Worm (Caenorhabditis elegans) whole organism, L4 larva: ENCODE data around the gene F14F3.4.

Experiments
- F37D6.2 ChIP-seq: sonication (generic microtip); optimal IDR thresholded peaks from 2 replicates; lab custom pipeline; 2016; ENCODE audit warnings: mild to moderate bottlenecking, missing genetic modification characterization, missing compliant biosample characterization
- T26A8.4 ChIP-seq: fragments of 200-800 bp; sonication (Bioruptor generic); IDR thresholded peaks from 2 replicates; pipeline ENCODE4 v1.3.6; 2022; ENCODE audit warnings: missing genetic modification characterization, missing compliant biosample characterization
- Y48G9A.11 ChIP-seq: fragments of 200-800 bp; sonication (Bioruptor generic); IDR thresholded peaks from 2 replicates; pipeline ENCODE4 v1.3.6; 2022; ENCODE audit warnings: missing genetic modification reagents, missing genetic modification characterization, missing compliant biosample characterization
- aha-1 ChIP-seq: fragments of 150-350 bp; peaks from one replicate; lab custom pipeline; 2014; ENCODE audit warnings: missing biosample characterization, missing genetic modification characterization
- aly-2 ChIP-seq: sonication (generic microtip); optimal IDR thresholded peaks from 2 replicates; lab custom pipeline; 2018; ENCODE audit warnings: missing biosample characterization, missing genetic modification characterization
- arid-1 ChIP-seq: fragments of 200-800 bp; sonication (Bioruptor generic); conservative IDR thresholded peaks from 2 replicates; pipeline ENCODE4 v1.3.6; 2022; ENCODE audit warnings: missing genetic modification reagents, missing genetic modification characterization, missing compliant biosample characterization
- ceh-32 ChIP-seq: sonication (generic microtip); optimal IDR thresholded peaks from 2 replicates; lab custom pipeline; 2016; ENCODE audit warnings: mild to moderate bottlenecking, missing genetic modification characterization, missing compliant biosample characterization; ENCODE audit not compliant: poor library complexity
- ces-1 ChIP-seq: fragments of 150-350 bp; sonication (generic microtip); optimal IDR thresholded peaks from 4 replicates; lab custom pipeline; 2014; ENCODE audit warnings: missing biosample characterization, missing genetic modification reagents, missing genetic modification characterization
- daf-12 ChIP-seq: fragments of 150-350 bp; optimal IDR thresholded peaks from 2 replicates; lab custom pipeline; 2014; ENCODE audit warnings: missing biosample characterization, missing genetic modification reagents, missing genetic modification characterization
- daf-16 ChIP-seq, 3 experiments: sonication (generic microtip); optimal IDR thresholded peaks; 2 replicates each; lab custom pipeline; 2016 to 2017; ENCODE audit warnings: missing genetic modification characterization in 3 of 3, missing genetic modification reagents in 3 of 3, mild to moderate bottlenecking in 2 of 3, missing compliant biosample characterization in 2 of 3, missing biosample characterization in 1 of 3, moderate library complexity in 1 of 3
- dmd-9 ChIP-seq: fragments of 200-800 bp; sonication (Bioruptor generic); IDR thresholded peaks from 2 replicates; pipeline ENCODE4 v1.3.6; 2022; ENCODE audit warnings: missing genetic modification reagents, missing genetic modification characterization, missing compliant biosample characterization
- dpl-1 ChIP-seq: fragments of 150-350 bp; optimal IDR thresholded peaks from 2 replicates; lab custom pipeline; 2014; ENCODE audit warnings: missing biosample characterization, missing genetic modification reagents, missing genetic modification characterization
- duxl-1 ChIP-seq: sonication (generic microtip); optimal IDR thresholded peaks from 2 replicates; lab custom pipeline; 2016; ENCODE audit warnings: mild to moderate bottlenecking, missing genetic modification characterization, moderate library complexity, missing compliant biosample characterization; ENCODE audit not compliant: poor library complexity
- dve-1 ChIP-seq: sonication (generic microtip); optimal IDR thresholded peaks from 2 replicates; lab custom pipeline; 2017; ENCODE audit warnings: antibody characterized with exemption, mild to moderate bottlenecking, missing genetic modification characterization, missing compliant biosample characterization; ENCODE audit not compliant: insufficient read depth
- fkh-10 ChIP-seq: fragments of 150-350 bp; optimal IDR thresholded peaks from 2 replicates; lab custom pipeline; 2014; ENCODE audit warnings: missing biosample characterization, missing genetic modification reagents, missing genetic modification characterization
- hif-1 ChIP-seq, 2 experiments: sonication (generic microtip); optimal IDR thresholded peaks; 2 replicates each; lab custom pipeline; 2016 to 2017; ENCODE audit warnings: missing compliant biosample characterization in 2 of 2, missing genetic modification characterization in 2 of 2, missing genetic modification reagents in 2 of 2, missing genotype in 2 of 2, mild to moderate bottlenecking in 1 of 2
- hlh-11 ChIP-seq: fragments of 200-800 bp; sonication (Bioruptor generic); optimal IDR thresholded peaks from 2 replicates; lab custom pipeline; 2018; ENCODE audit warnings: mild to moderate bottlenecking, missing genetic modification characterization, missing compliant biosample characterization
- hlh-30 ChIP-seq: sonication (generic microtip); optimal IDR thresholded peaks from 2 replicates; lab custom pipeline; 2017; ENCODE audit warnings: antibody characterized with exemption, mild to moderate bottlenecking, missing genetic modification characterization, missing compliant biosample characterization; ENCODE audit not compliant: insufficient read depth
- hmg-1.1 ChIP-seq: fragments of 200-800 bp; sonication (Bioruptor generic); IDR thresholded peaks from 2 replicates; pipeline ENCODE4 v1.3.6; 2022; ENCODE audit warnings: missing genetic modification reagents, missing genetic modification characterization, missing compliant biosample characterization
- lin-29 ChIP-seq: fragments of 200-800 bp; sonication (Bioruptor generic); IDR thresholded peaks from 2 replicates; pipeline ENCODE4 v1.3.6; 2022; ENCODE audit warnings: missing genetic modification reagents, missing genetic modification characterization, missing compliant biosample characterization
- lin-38 ChIP-seq: fragments of 200-800 bp; sonication (Bioruptor generic); IDR thresholded peaks from 2 replicates; pipeline ENCODE4 v1.3.6; 2022; ENCODE audit warnings: missing genetic modification reagents, missing genetic modification characterization, missing compliant biosample characterization
- lir-3 ChIP-seq: sonication (generic microtip); optimal IDR thresholded peaks from 2 replicates; lab custom pipeline; 2016; ENCODE audit warnings: mild to moderate bottlenecking, missing genetic modification characterization, missing compliant biosample characterization
- mep-1 ChIP-seq: fragments of 150-350 bp; sonication (generic microtip); optimal IDR thresholded peaks from 3 replicates; lab custom pipeline; 2014; ENCODE audit warnings: missing biosample characterization, missing genetic modification characterization
- mes-2 ChIP-seq: sonication (generic microtip); optimal IDR thresholded peaks from 2 replicates; lab custom pipeline; 2016; ENCODE audit warnings: missing genotype, mild to moderate bottlenecking, missing genetic modification characterization, missing compliant biosample characterization; ENCODE audit not compliant: poor library complexity, severe bottlenecking
- mxl-2 ChIP-seq: fragments of 200-800 bp; sonication (Bioruptor generic); conservative IDR thresholded peaks from 2 replicates; pipeline ENCODE4 v1.3.6; 2022; ENCODE audit warnings: missing genetic modification reagents, missing genetic modification characterization, missing compliant biosample characterization
- mxl-3 ChIP-seq: fragments of 200-800 bp; sonication (Bioruptor generic); optimal IDR thresholded peaks from 2 replicates; lab custom pipeline; 2018; ENCODE audit warnings: mild to moderate bottlenecking, missing genetic modification characterization, missing compliant biosample characterization
- nhr-25 ChIP-seq: sonication (generic microtip); optimal IDR thresholded peaks from 2 replicates; lab custom pipeline; 2017; ENCODE audit warnings: missing genetic modification characterization, mild to moderate bottlenecking, missing compliant biosample characterization, antibody characterized with exemption, moderate library complexity, borderline replicate concordance; ENCODE audit not compliant: insufficient read depth
- nhr-48 ChIP-seq: sonication (generic microtip); optimal IDR thresholded peaks from 2 replicates; lab custom pipeline; 2016; ENCODE audit warnings: mild to moderate bottlenecking, missing genetic modification characterization, missing compliant biosample characterization
- nhr-6 ChIP-seq: fragments of 150-350 bp; optimal IDR thresholded peaks from 2 replicates; lab custom pipeline; 2014; ENCODE audit warnings: missing biosample characterization, missing genetic modification characterization
- php-3 ChIP-seq: fragments of 200-800 bp; sonication (Bioruptor generic); IDR thresholded peaks from 2 replicates; pipeline ENCODE4 v1.3.6; 2022; ENCODE audit warnings: missing genetic modification reagents, missing genetic modification characterization, missing compliant biosample characterization
- rbr-2 ChIP-seq: sonication (generic microtip); optimal IDR thresholded peaks from 2 replicates; lab custom pipeline; 2016; ENCODE audit warnings: missing genotype, missing genetic modification characterization, missing compliant biosample characterization
- sdz-12 ChIP-seq: fragments of 200-800 bp; sonication (Bioruptor generic); optimal IDR thresholded peaks from 2 replicates; lab custom pipeline; 2018; ENCODE audit warnings: mild to moderate bottlenecking, missing genetic modification characterization, missing compliant biosample characterization
- snpc-1.2 ChIP-seq: fragments of 200-800 bp; sonication (Bioruptor generic); IDR thresholded peaks from 2 replicates; pipeline ENCODE4 v1.3.6; 2022; ENCODE audit warnings: missing genetic modification reagents, missing genetic modification characterization, missing compliant biosample characterization
- spr-1 ChIP-seq: sonication (generic microtip); optimal IDR thresholded peaks from 2 replicates; lab custom pipeline; 2016; ENCODE audit warnings: mild to moderate bottlenecking, missing genetic modification characterization, missing compliant biosample characterization
- tra-1 ChIP-seq: fragments of 200-800 bp; sonication (Bioruptor generic); IDR thresholded peaks from 2 replicates; pipeline ENCODE4 v1.3.6; 2022; ENCODE audit warnings: missing genetic modification reagents, missing genetic modification characterization, missing compliant biosample characterization
- unc-39 ChIP-seq: sonication (generic microtip); optimal IDR thresholded peaks from 2 replicates; lab custom pipeline; 2017; ENCODE audit warnings: missing biosample characterization, missing genetic modification characterization
- unc-62 ChIP-seq, 3 experiments: fragments of 150-350 bp in 1 of 3; sonication (generic microtip); optimal IDR thresholded peaks in 2 of 3; peaks in 1 of 3; 1 replicate in 1 of 3; 2 replicates in 2 of 3; lab custom pipeline; 2014 to 2017; ENCODE audit warnings: missing biosample characterization in 3 of 3, missing genetic modification characterization in 3 of 3, missing genetic modification reagents in 3 of 3, missing genotype in 1 of 3

Gene F14F3.4

ce11 chrX:10568385-10569149 is 47.4 kb upstream of the F14F3.4 start (continued):
- TF ChIP-seq Y48G9A.11 (GFP tag; lab: Robert Waterston, UW) = no peak
- TF ChIP-seq snpc-1.2 = no peak
- peak; percentile 4 for TF ChIP-seq duxl-1
- TF ChIP-seq aha-1 = peak; percentile 100
- 0 out of 2 replicates have a peak, but pooled peaks have one; percentile 8 for TF ChIP-seq php-3 (GFP tag; lab: Robert Waterston, UW)
- peak; percentile 70 to 81 for TF ChIP-seq hif-1 (tag; optimal IDR thresholded peaks at IDR 0.05; lab: Kevin White, UChicago)
- peak; percentile 54 for TF ChIP-seq daf-16 (GFP tag; optimal IDR thresholded peaks at IDR 0.05; lab: Kevin White, UChicago)
- peak; percentile 86 for TF ChIP-seq daf-16 (tag; optimal IDR thresholded peaks at IDR 0.05; lab: Kevin White, UChicago)
- TF ChIP-seq lir-3 (tag; lab: Kevin White, UChicago) = peak; percentile 77
- no peak; the same call in 1 of the 2 replicates for TF ChIP-seq lin-29 (GFP tag; lab: Robert Waterston, UW)
- peak; percentile 95 for TF ChIP-seq nhr-48 (tag; lab: Kevin White, UChicago)
- TF ChIP-seq rbr-2 (tag; lab: Kevin White, UChicago) = peak; percentile 97
- TF ChIP-seq dpl-1 = peak; percentile 45

ce11 chrX:10566775-10567174 is 45.6 kb upstream of the F14F3.4 start:
- TF ChIP-seq lin-38 = no peak
- peak; percentile 17 for TF ChIP-seq ces-1 (GFP tag; lab: Kevin White, UChicago)
- TF ChIP-seq daf-16 (GFP tag; optimal IDR thresholded peaks at IDR 0.05; lab: Kevin White, UChicago) = no peak
- peak; percentile 36 for TF ChIP-seq daf-16 (tag; optimal IDR thresholded peaks at IDR 0.05; lab: Kevin White, UChicago)
- no peak for TF ChIP-seq sdz-12
- TF ChIP-seq spr-1 (tag; lab: Kevin White, UChicago) = no peak
- TF ChIP-seq unc-62 (GFP tag; optimal IDR thresholded peaks at IDR 0.05 in 1 of 2; lab: Kevin White, UChicago) = peak in 1 of 2 experiments; percentile 11
- TF ChIP-seq unc-62 (tag; optimal IDR thresholded peaks at IDR 0.05; lab: Kevin White, UChicago) = no peak
- TF ChIP-seq hmg-1.1 = peak; percentile 56
- peak; percentile 75 for TF ChIP-seq aha-1
- TF ChIP-seq mep-1 = peak; percentile 60
- peak; percentile 5 for TF ChIP-seq hlh-30 (tag; lab: Kevin White, UChicago)
- TF ChIP-seq dpl-1 = peak; percentile 66

ce11 chrX:10559203-10559602 is 38.0 kb upstream of the F14F3.4 start, which contains the start of gene F59F5.7:
F59F5.7 (plus strand) TSS chrX:10559503.
- peak; percentile 62 for TF ChIP-seq aha-1
- TF ChIP-seq mxl-2 (GFP tag; lab: Robert Waterston, UW) = no peak
- TF ChIP-seq, all 104 proteins: peak for 1

ce11 chrX:10556764-10557163 is 35.6 kb upstream of the F14F3.4 start:
- TF ChIP-seq aha-1 (peak; percentile 94), daf-12 (tag; lab: Kevin White, UChicago) (no peak)

- TF ChIP-seq aly-2 (tag; lab: Kevin White, UChicago) (no peak), nhr-48 (tag; lab: Kevin White, UChicago) (peak; percentile 49), mxl-3 (GFP tag; lab: Kevin White, UChicago) (peak; percentile 34), hmg-1.1 (peak; percentile 77), dve-1 (tag; lab: Kevin White, UChicago) (peak; percentile 6), T26A8.4 (GFP tag; lab: Robert Waterston, UW) (0 out of 2 replicates have a peak, but pooled peaks have one; percentile 56), nhr-25 (tag; lab: Kevin White, UChicago) (peak; percentile 11), nhr-6 (tag; lab: Kevin White, UChicago) (peak; percentile 54), dmd-9 (GFP tag; lab: Robert Waterston, UW) (0 out of 2 replicates have a peak, but pooled peaks have one; percentile 8), unc-62 (GFP tag; optimal IDR thresholded peaks at IDR 0.05 in 1 of 2; lab: Kevin White, UChicago) (peak in 1 of 2 experiments; percentile 98), unc-62 (tag; optimal IDR thresholded peaks at IDR 0.05; lab: Kevin White, UChicago) (no peak), mes-2 (tag; lab: Kevin White, UChicago) (peak; percentile 34), tra-1 (GFP tag; lab: Robert Waterston, UW) (peak; percentile 80), arid-1 (GFP tag; lab: Robert Waterston, UW) (0 out of 2 replicates have a peak, but pooled peaks have one; percentile 42), F37D6.2 (tag; lab: Kevin White, UChicago) (peak; percentile 56), unc-39 (tag; lab: Kevin White, UChicago) (no peak), hlh-11 (tag; lab: Kevin White, UChicago) (peak; percentile 88), ceh-32 (tag; lab: Kevin White, UChicago) (no peak), fkh-10 (GFP tag; lab: Kevin White, UChicago) (peak; percentile 85)
Observed at ce11 chrX:10555189-10555964, 34.2 kb upstream of the F14F3.4 start, which contains the start of gene syd-2. syd-2 (minus strand) TSS chrX:10555239.
